Fruit fly (Drosophila melanogaster) whole organism, embryonic: ENCODE measurements around the gene CG9328.

Experiments used
- Ada2b ChIP-seq: fragments of 200-800 bp; sonication (Bioruptor generic); IDR thresholded peaks from 2 replicates; pipeline ENCODE4 v1.3.6; 2022; ENCODE audit warnings: missing biosample characterization, missing genetic modification characterization
- Adf1 ChIP-seq: fragments of 200-800 bp; sonication (Bioruptor generic); IDR thresholded peaks from 2 replicates; pipeline ENCODE4 v1.3.6; 2022; ENCODE audit warnings: missing biosample characterization, missing genetic modification characterization
- Antp ChIP-seq: fragments of 200-800 bp; sonication (Bioruptor generic); optimal IDR thresholded peaks from 3 replicates; lab custom pipeline; 2016; ENCODE audit warnings: missing biosample characterization, missing genetic modification characterization
- Asciz ChIP-seq: fragments of 200-800 bp; sonication (Bioruptor generic); optimal IDR thresholded peaks from 2 replicates; lab custom pipeline; 2017; ENCODE audit warnings: missing biosample characterization, mild to moderate bottlenecking, missing genetic modification characterization, missing genetic modification reagents
- BtbVII ChIP-seq: fragments of 200-800 bp; sonication (Bioruptor generic); optimal IDR thresholded peaks from 3 replicates; lab custom pipeline; 2017; ENCODE audit warnings: missing biosample characterization, mild to moderate bottlenecking, missing genetic modification characterization
- CG11398 ChIP-seq: fragments of 200-800 bp; sonication (Bioruptor generic); optimal IDR thresholded peaks from 2 replicates; lab custom pipeline; 2016; ENCODE audit warnings: missing biosample characterization, missing genetic modification characterization
- CG12236 ChIP-seq: fragments of 200-800 bp; sonication (Bioruptor generic); optimal IDR thresholded peaks from 2 replicates; lab custom pipeline; 2016; ENCODE audit warnings: missing biosample characterization, missing genetic modification characterization
- CG12391 ChIP-seq: fragments of 200-800 bp; sonication (Bioruptor generic); optimal IDR thresholded peaks from 3 replicates; lab custom pipeline; 2018; ENCODE audit warnings: missing biosample characterization, mild to moderate bottlenecking, missing genetic modification characterization, moderate library complexity
- CG12769 ChIP-seq: fragments of 200-800 bp; sonication (Bioruptor generic); optimal IDR thresholded peaks from 2 replicates; lab custom pipeline; 2019; ENCODE audit warnings: missing biosample characterization, mild to moderate bottlenecking, missing genetic modification characterization, moderate library complexity
- CG15479 ChIP-seq: fragments of 200-800 bp; sonication (Bioruptor generic); optimal IDR thresholded peaks from 3 replicates; lab custom pipeline; 2019; ENCODE audit warnings: missing biosample characterization, mild to moderate bottlenecking, missing genetic modification characterization, moderate library complexity
- CG15696 ChIP-seq: fragments of 200-800 bp; sonication (Bioruptor generic); optimal IDR thresholded peaks from 2 replicates; lab custom pipeline; 2019; ENCODE audit warnings: missing biosample characterization, mild to moderate bottlenecking, missing genetic modification characterization, moderate library complexity
- CG16779 ChIP-seq: fragments of 200-800 bp; sonication (Bioruptor generic); IDR thresholded peaks from 2 replicates; pipeline ENCODE4 v1.3.6; 2022; ENCODE audit warnings: missing biosample characterization, missing genetic modification characterization
- CG17186 ChIP-seq: fragments of 200-800 bp; sonication (Bioruptor generic); optimal IDR thresholded peaks from 3 replicates; lab custom pipeline; 2017; ENCODE audit warnings: missing biosample characterization, missing genetic modification reagents, missing genetic modification characterization
- CG17612 ChIP-seq: fragments of 200-800 bp; sonication (Bioruptor generic); IDR thresholded peaks from 2 replicates; pipeline ENCODE4 v1.3.6; 2022; ENCODE audit warnings: missing biosample characterization, missing genetic modification characterization
- CG18011 ChIP-seq: fragments of 200-800 bp; sonication (Bioruptor generic); optimal IDR thresholded peaks from 2 replicates; lab custom pipeline; 2017; ENCODE audit warnings: missing biosample characterization, missing genetic modification characterization, mild to moderate bottlenecking, moderate library complexity, missing genotype
- CG2116 ChIP-seq: fragments of 200-800 bp; sonication (Bioruptor generic); optimal IDR thresholded peaks from 3 replicates; lab custom pipeline; 2018; ENCODE audit warnings: missing biosample characterization, mild to moderate bottlenecking, missing genetic modification characterization
- CG2129 ChIP-seq: fragments of 200-800 bp; sonication (Bioruptor generic); IDR thresholded peaks from 2 replicates; pipeline ENCODE4 v1.3.6; 2022; ENCODE audit warnings: missing biosample characterization, missing genetic modification characterization; ENCODE audit not compliant: partially characterized antibody
- CG31441 ChIP-seq: fragments of 200-800 bp; sonication (Bioruptor generic); IDR thresholded peaks from 2 replicates; pipeline ENCODE4 v1.3.6; 2022; ENCODE audit warnings: missing biosample characterization, missing genetic modification characterization
- CG6254 ChIP-seq: fragments of 200-800 bp; sonication (Bioruptor generic); optimal IDR thresholded peaks from 3 replicates; lab custom pipeline; 2017; ENCODE audit warnings: mild to moderate bottlenecking, missing biosample characterization, missing genetic modification reagents, missing genetic modification characterization
- CG6683 ChIP-seq: fragments of 200-800 bp; sonication (Bioruptor generic); optimal IDR thresholded peaks from 2 replicates; lab custom pipeline; 2017; ENCODE audit warnings: missing biosample characterization, mild to moderate bottlenecking, missing genetic modification characterization, missing genetic modification reagents
- CG6813 ChIP-seq: fragments of 200-800 bp; sonication (Bioruptor generic); optimal IDR thresholded peaks from 2 replicates; lab custom pipeline; 2017; ENCODE audit warnings: missing biosample characterization, missing genetic modification characterization, mild to moderate bottlenecking, moderate library complexity, missing genetic modification reagents
- CG7372 ChIP-seq: fragments of 200-800 bp; sonication (Bioruptor generic); IDR thresholded peaks from 2 replicates; pipeline ENCODE4 v1.3.6; 2022; ENCODE audit warnings: missing biosample characterization, missing genetic modification characterization
- CG8089 ChIP-seq: fragments of 200-800 bp; sonication (Bioruptor generic); optimal IDR thresholded peaks from 3 replicates; lab custom pipeline; 2016; ENCODE audit warnings: missing biosample characterization, missing genetic modification characterization
- D19A ChIP-seq: fragments of 200-800 bp; optimal IDR thresholded peaks from 3 replicates; lab custom pipeline; 2019; ENCODE audit warnings: missing biosample characterization, mild to moderate bottlenecking, missing genetic modification characterization, moderate library complexity
- Dad ChIP-seq: fragments of 200-800 bp; sonication (Bioruptor generic); optimal IDR thresholded peaks from 3 replicates; lab custom pipeline; 2016; ENCODE audit warnings: missing biosample characterization, missing genetic modification characterization
- Hmx ChIP-seq: fragments of 200-800 bp; sonication (Bioruptor generic); optimal IDR thresholded peaks from 2 replicates; lab custom pipeline; 2016; ENCODE audit warnings: missing biosample characterization, missing genetic modification characterization
- Mrtf ChIP-seq: fragments of 200-800 bp; sonication (Bioruptor generic); IDR thresholded peaks from 3 replicates; pipeline ENCODE4 v1.3.6; 2022; ENCODE audit warnings: missing biosample characterization, missing genetic modification characterization
- NFAT ChIP-seq: fragments of 200-800 bp; sonication (Bioruptor generic); IDR thresholded peaks from 2 replicates; pipeline ENCODE4 v1.3.6; 2022; ENCODE audit warnings: missing biosample characterization, missing genetic modification characterization
- NK7.1 ChIP-seq: fragments of 200-800 bp; sonication (Bioruptor generic); optimal IDR thresholded peaks from 3 replicates; lab custom pipeline; 2016; ENCODE audit warnings: missing biosample characterization, missing genetic modification characterization
- Oaz ChIP-seq: fragments of 200-800 bp; sonication (Bioruptor generic); IDR thresholded peaks from 2 replicates; pipeline ENCODE4 v1.3.6; 2022; ENCODE audit warnings: missing biosample characterization, missing genetic modification characterization
- Opbp ChIP-seq: fragments of 200-800 bp; sonication (Bioruptor generic); IDR thresholded peaks from 3 replicates; pipeline ENCODE4 v1.3.6; 2022; ENCODE audit warnings: missing biosample characterization, missing genetic modification characterization; ENCODE audit not compliant: partially characterized antibody
- Pdp1 ChIP-seq, 2 experiments: fragments of 200-800 bp; sonication (Bioruptor generic); optimal IDR thresholded peaks; 3 replicates each; lab custom pipeline; 2016; ENCODE audit warnings: missing biosample characterization in 2 of 2, missing genetic modification characterization in 2 of 2, mild to moderate bottlenecking in 1 of 2, moderate library complexity in 1 of 2
- Six4 ChIP-seq: fragments of 200-800 bp; sonication (Bioruptor generic); optimal IDR thresholded peaks from 2 replicates; lab custom pipeline; 2016; ENCODE audit warnings: missing biosample characterization, missing genetic modification characterization
- Stat92E ChIP-seq, 3 experiments: fragments of >200 bp in 2 of 3; fragments of 200-800 bp in 1 of 3; sonication (Bioruptor generic) in 1 of 3; optimal IDR thresholded peaks; 2 replicates each; lab custom pipeline; 2017 to 2019; ENCODE audit warnings: missing biosample characterization in 3 of 3, missing genetic modification characterization in 3 of 3, mild to moderate bottlenecking in 1 of 3, moderate library complexity in 1 of 3
- Usf ChIP-seq: fragments of 200-800 bp; sonication (Bioruptor generic); optimal IDR thresholded peaks from 2 replicates; lab custom pipeline; 2017; ENCODE audit warnings: missing genotype, missing biosample characterization, missing genetic modification characterization
- chif ChIP-seq, 2 experiments: fragments of 200-800 bp; sonication (Bioruptor generic); optimal IDR thresholded peaks; 3 replicates each; lab custom pipeline; 2016; ENCODE audit warnings: missing biosample characterization in 2 of 2, missing genetic modification characterization in 2 of 2
- chm ChIP-seq: fragments of 200-800 bp; sonication (Bioruptor generic); IDR thresholded peaks from 2 replicates; pipeline ENCODE4 v1.3.6; 2022; ENCODE audit warnings: missing biosample characterization, missing genetic modification characterization
- danr ChIP-seq: fragments of 200-800 bp; sonication (Bioruptor generic); IDR thresholded peaks from 2 replicates; pipeline ENCODE4 v1.3.6; 2022; ENCODE audit warnings: missing biosample characterization, missing genetic modification characterization
- dmrt99B ChIP-seq: fragments of 200-800 bp; sonication (Bioruptor generic); optimal IDR thresholded peaks from 2 replicates; lab custom pipeline; 2018; ENCODE audit warnings: missing biosample characterization, mild to moderate bottlenecking, missing genetic modification characterization, moderate library complexity
- exex ChIP-seq: fragments of 200-800 bp; sonication (Bioruptor generic); optimal IDR thresholded peaks from 4 replicates; lab custom pipeline; 2018; ENCODE audit warnings: missing biosample characterization, mild to moderate bottlenecking, missing genetic modification characterization, moderate library complexity
- gsb ChIP-seq: fragments of 200-800 bp; sonication (Bioruptor generic); IDR thresholded peaks from 2 replicates; pipeline ENCODE4 v1.3.6; 2022; ENCODE audit warnings: missing biosample characterization, missing genetic modification characterization
- jigr1 ChIP-seq: fragments of 200-800 bp; sonication (Bioruptor generic); IDR thresholded peaks from 3 replicates; pipeline ENCODE4 v1.3.6; 2022; ENCODE audit warnings: missing biosample characterization, missing genetic modification characterization
- nerfin-1 ChIP-seq: fragments of 200-800 bp; sonication (Bioruptor generic); optimal IDR thresholded peaks from 3 replicates; lab custom pipeline; 2019; ENCODE audit warnings: missing biosample characterization, mild to moderate bottlenecking, missing genetic modification characterization, moderate library complexity
- oc ChIP-seq: fragments of 200-800 bp; sonication (Bioruptor generic); optimal IDR thresholded peaks from 2 replicates; lab custom pipeline; 2018; ENCODE audit warnings: missing biosample characterization, mild to moderate bottlenecking, missing genetic modification characterization, moderate library complexity
- pzg ChIP-seq: fragments of 200-800 bp; sonication (Bioruptor generic); optimal IDR thresholded peaks from 3 replicates; lab custom pipeline; 2018; ENCODE audit warnings: missing biosample characterization, mild to moderate bottlenecking, missing genetic modification characterization, moderate library complexity
- slou ChIP-seq: fragments of 200-800 bp; sonication (Bioruptor generic); optimal IDR thresholded peaks from 3 replicates; lab custom pipeline; 2016; ENCODE audit warnings: missing biosample characterization, missing genetic modification characterization
- tup ChIP-seq: fragments of 200-800 bp; sonication (Bioruptor generic); optimal IDR thresholded peaks from 2 replicates; lab custom pipeline; 2016; ENCODE audit warnings: missing biosample characterization, mild to moderate bottlenecking, missing genetic modification characterization, moderate library complexity
- vvl ChIP-seq: fragments of 200-800 bp; sonication (Bioruptor generic); IDR thresholded peaks from 2 replicates; pipeline ENCODE4 v1.3.6; 2022; ENCODE audit warnings: missing biosample characterization, missing genetic modification characterization
- zfh2 ChIP-seq: fragments of 200-800 bp; sonication (Bioruptor generic); optimal IDR thresholded peaks from 2 replicates; lab custom pipeline; 2016; ENCODE audit warnings: missing biosample characterization, missing genetic modification characterization

CG9328 gene

dm6 chr2L:20822489-20823195 lies 25.1 kb downstream of the CG9328 start, which contains the start of gene CG9331 (continued):
- TF ChIP-seq Stat92E (GFP tag; optimal IDR thresholded peaks at IDR 0.05; lab: Kevin White, UChicago) (peak in 1 of 3 experiments; percentile 72), CG2129 (GFP tag; lab: Robert Waterston, UW) (no peak), CG18011 (GFP tag; lab: Kevin White, UChicago) (no peak), CG6683 (GFP tag; lab: Kevin White, UChicago) (no peak), Oaz (GFP tag; lab: Robert Waterston, UW) (no peak), zfh2 (GFP tag; lab: Kevin White, UChicago) (no peak), Dad (GFP tag; lab: Kevin White, UChicago) (no peak), CG17186 (GFP tag; lab: Kevin White, UChicago) (no peak), CG6813 (peak; percentile 38), CG11398 (no peak), oc (tag; lab: Kevin White, UChicago) (peak; percentile 36), Mrtf (GFP tag; lab: Robert Waterston, UW) (no peak), CG2116 (no peak), CG12391 (tag; lab: Kevin White, UChicago) (no peak), dmrt99B (tag; lab: Kevin White, UChicago) (no peak), chm (GFP tag; lab: Robert Waterston, UW) (peak; percentile 64; the same call in 1 of the 2 replicates), Hmx (GFP tag; lab: Kevin White, UChicago) (no peak), nerfin-1 (tag; lab: Kevin White, UChicago) (no peak), slou (GFP tag; lab: Kevin White, UChicago) (no peak), CG8089 (GFP tag; lab: Kevin White, UChicago) (no peak), vvl (GFP tag; lab: Robert Waterston, UW) (peak; percentile 36; the same call in 1 of the 2 replicates), CG31441 (no peak), exex (tag; lab: Kevin White, UChicago) (no peak), pzg (GFP tag; lab: Kevin White, UChicago) (no peak), CG16779 (no peak), CG12769 (tag; lab: Kevin White, UChicago) (peak; percentile 33), CG15696 (tag; lab: Kevin White, UChicago) (peak; percentile 9), Ada2b (GFP tag; lab: Robert Waterston, UW) (no peak), Antp (no peak), CG12236 (GFP tag; lab: Kevin White, UChicago) (no peak), CG7372 (no peak), NFAT (GFP tag; lab: Robert Waterston, UW) (no peak), danr (no peak), Asciz (GFP tag; lab: Kevin White, UChicago) (no peak), Six4 (GFP tag; lab: Kevin White, UChicago) (no peak), Pdp1 (GFP tag; optimal IDR thresholded peaks at IDR 0.05; lab: Kevin White, UChicago) (peak in 1 of 2 experiments; percentile 99), D19A (tag; lab: Kevin White, UChicago) (no peak), BtbVII (GFP tag; lab: Kevin White, UChicago) (no peak), CG15479 (GFP tag; lab: Kevin White, UChicago) (peak; percentile 58), Opbp (peak; percentile 65; the same call in 2 of the 3 replicates), chif (GFP tag; optimal IDR thresholded peaks at IDR 0.05; lab: Kevin White, UChicago) (no peak), tup (GFP tag; lab: Kevin White, UChicago) (no peak), NK7.1 (GFP tag; lab: Kevin White, UChicago) (no peak), Usf (GFP tag; lab: Kevin White, UChicago) (no peak), CG6254 (GFP tag; lab: Kevin White, UChicago) (peak; percentile 36), Adf1 (GFP tag; lab: Robert Waterston, UW) (peak; percentile 68), gsb (no peak), CG17612 (GFP tag; lab: Robert Waterston, UW) (no peak), jigr1 (GFP tag; lab: Robert Waterston, UW) (no peak)
